Fruit fly (Drosophila melanogaster) whole organism, embryonic: ENCODE measurements around the gene Decay.

Experiments used
- B-H1 ChIP-seq: fragments of 200-800 bp; sonication (Bioruptor generic); IDR thresholded peaks from 3 replicates; pipeline ENCODE4 v1.3.6; 2022; ENCODE audit warnings: missing biosample characterization, missing genetic modification characterization
- BEAF-32 ChIP-seq: fragments of 200-800 bp; sonication (Bioruptor generic); optimal IDR thresholded peaks from 3 replicates; lab custom pipeline; 2017; ENCODE audit warnings: missing biosample characterization, missing genetic modification characterization, mild to moderate bottlenecking, moderate library complexity, missing genetic modification reagents
- Blimp-1 ChIP-seq: fragments of 200-800 bp; sonication (Bioruptor generic); optimal IDR thresholded peaks from 3 replicates; lab custom pipeline; 2018; ENCODE audit warnings: missing biosample characterization, missing genetic modification characterization, mild to moderate bottlenecking, moderate library complexity, missing genetic modification reagents
- CG10431 ChIP-seq: fragments of 200-800 bp; sonication (Bioruptor generic); optimal IDR thresholded peaks from 3 replicates; lab custom pipeline; 2018; ENCODE audit warnings: missing biosample characterization, mild to moderate bottlenecking, missing genetic modification characterization
- CG10565 ChIP-seq: fragments of 200-800 bp; sonication (Bioruptor generic); optimal IDR thresholded peaks from 3 replicates; lab custom pipeline; 2016; ENCODE audit warnings: missing biosample characterization, mild to moderate bottlenecking, missing genetic modification characterization
- CG10654 ChIP-seq: fragments of 200-800 bp; sonication (Bioruptor generic); optimal IDR thresholded peaks from 2 replicates; lab custom pipeline; 2016; ENCODE audit warnings: missing biosample characterization, missing genetic modification characterization
- CG11456 ChIP-seq: fragments of 200-800 bp; sonication (Bioruptor generic); IDR thresholded peaks from 3 replicates; pipeline ENCODE4 v1.3.6; 2022; ENCODE audit warnings: missing biosample characterization, missing genetic modification characterization
- CG11560 ChIP-seq: fragments of 200-800 bp; sonication (Bioruptor generic); IDR thresholded peaks from 3 replicates; pipeline ENCODE4 v1.3.6; 2022; ENCODE audit warnings: missing biosample characterization, missing genetic modification characterization
- CG12942 ChIP-seq: fragments of 200-800 bp; sonication (Bioruptor generic); optimal IDR thresholded peaks from 3 replicates; lab custom pipeline; 2016; ENCODE audit warnings: missing biosample characterization, missing genetic modification characterization
- CG13775 ChIP-seq: fragments of 200-800 bp; sonication (Bioruptor generic); optimal IDR thresholded peaks from 3 replicates; lab custom pipeline; 2017; ENCODE audit warnings: missing biosample characterization, mild to moderate bottlenecking, missing genetic modification characterization
- CG16779 ChIP-seq: fragments of 200-800 bp; sonication (Bioruptor generic); IDR thresholded peaks from 2 replicates; pipeline ENCODE4 v1.3.6; 2022; ENCODE audit warnings: missing biosample characterization, missing genetic modification characterization
- CG16813 ChIP-seq: fragments of 200-800 bp; sonication (Bioruptor generic); IDR thresholded peaks from 3 replicates; pipeline ENCODE4 v1.3.6; 2022; ENCODE audit warnings: missing biosample characterization, missing genetic modification characterization; ENCODE audit not compliant: partially characterized antibody
- CG17385 ChIP-seq: fragments of 200-800 bp; sonication (Bioruptor generic); optimal IDR thresholded peaks from 3 replicates; lab custom pipeline; 2018; ENCODE audit warnings: missing biosample characterization, mild to moderate bottlenecking, missing genetic modification characterization
- CG17568 ChIP-seq: fragments of 200-800 bp; sonication (Bioruptor generic); optimal IDR thresholded peaks from 2 replicates; lab custom pipeline; 2018; ENCODE audit warnings: missing biosample characterization, mild to moderate bottlenecking, missing genetic modification characterization, moderate library complexity
- CG2120 ChIP-seq: fragments of 200-800 bp; sonication (Bioruptor generic); optimal IDR thresholded peaks from 3 replicates; lab custom pipeline; 2016; ENCODE audit warnings: missing biosample characterization, missing genetic modification characterization
- CG30020 ChIP-seq: fragments of 200-800 bp; optimal IDR thresholded peaks from 2 replicates; lab custom pipeline; 2019; ENCODE audit warnings: missing biosample characterization, mild to moderate bottlenecking, missing genetic modification characterization, moderate library complexity
- CG32532 ChIP-seq: fragments of 200-800 bp; sonication (Bioruptor generic); IDR thresholded peaks from 2 replicates; pipeline ENCODE4 v1.3.6; 2022; ENCODE audit warnings: missing biosample characterization, missing genetic modification characterization
- CG34376 ChIP-seq: fragments of 200-800 bp; sonication (Bioruptor generic); optimal IDR thresholded peaks from 2 replicates; lab custom pipeline; 2018; ENCODE audit warnings: missing biosample characterization, mild to moderate bottlenecking, missing genetic modification characterization
- CG3847 ChIP-seq: fragments of 200-800 bp; sonication (Bioruptor generic); IDR thresholded peaks from 2 replicates; pipeline ENCODE4 v1.3.6; 2022; ENCODE audit warnings: missing biosample characterization, missing genetic modification characterization
- CG6689 ChIP-seq: fragments of 200-800 bp; sonication (Bioruptor generic); IDR thresholded peaks from 2 replicates; pipeline ENCODE4 v1.3.6; 2022; ENCODE audit warnings: missing biosample characterization, missing genetic modification characterization
- CG6791 ChIP-seq: fragments of 200-800 bp; sonication (Bioruptor generic); IDR thresholded peaks from 3 replicates; pipeline ENCODE4 v1.3.6; 2022; ENCODE audit warnings: missing biosample characterization, missing genetic modification characterization; ENCODE audit not compliant: partially characterized antibody
- CG8359 ChIP-seq: fragments of 200-800 bp; sonication (Bioruptor generic); optimal IDR thresholded peaks from 2 replicates; lab custom pipeline; 2017; ENCODE audit warnings: missing biosample characterization, mild to moderate bottlenecking, missing genetic modification characterization, borderline replicate concordance
- CG9932 ChIP-seq: fragments of 200-800 bp; sonication (Bioruptor generic); IDR thresholded peaks from 2 replicates; pipeline ENCODE4 v1.3.6; 2022; ENCODE audit warnings: missing biosample characterization, missing genetic modification characterization
- Dp ChIP-seq: fragments of 200-800 bp; sonication (Bioruptor generic); optimal IDR thresholded peaks from 2 replicates; lab custom pipeline; 2018; ENCODE audit warnings: missing biosample characterization, mild to moderate bottlenecking, missing genetic modification characterization, moderate library complexity
- E2f2 ChIP-seq: fragments of 200-800 bp; sonication (Bioruptor generic); IDR thresholded peaks from 2 replicates; pipeline ENCODE4 v1.3.6; 2022; ENCODE audit warnings: missing biosample characterization, missing genetic modification characterization
- Gug ChIP-seq: fragments of 200-800 bp; sonication (Bioruptor generic); IDR thresholded peaks from 4 replicates; pipeline ENCODE4 v1.3.6; 2022; ENCODE audit warnings: missing biosample characterization, missing genetic modification characterization
- Hmr ChIP-seq: fragments of 200-800 bp; sonication (Bioruptor generic); optimal IDR thresholded peaks from 3 replicates; lab custom pipeline; 2017; ENCODE audit warnings: mild to moderate bottlenecking, missing biosample characterization, missing genetic modification reagents, missing genetic modification characterization
- Jarid2 ChIP-seq: fragments of 200-800 bp; sonication (Bioruptor generic); optimal IDR thresholded peaks from 3 replicates; lab custom pipeline; 2017; ENCODE audit warnings: mild to moderate bottlenecking, missing biosample characterization, missing genetic modification reagents, missing genetic modification characterization
- MBD-R2 ChIP-seq: fragments of 200-800 bp; sonication (Bioruptor generic); IDR thresholded peaks from 2 replicates; pipeline ENCODE4 v1.3.6; 2022; ENCODE audit warnings: missing biosample characterization, missing genetic modification characterization
- MESR4 ChIP-seq: fragments of 200-800 bp; sonication (Bioruptor generic); optimal IDR thresholded peaks from 2 replicates; lab custom pipeline; 2018; ENCODE audit warnings: missing biosample characterization, mild to moderate bottlenecking, missing genetic modification characterization, moderate library complexity
- NC2β ChIP-seq: fragments of 200-800 bp; sonication (Bioruptor generic); optimal IDR thresholded peaks from 2 replicates; lab custom pipeline; 2016; ENCODE audit warnings: missing biosample characterization, missing genetic modification characterization
- NK7.1 ChIP-seq: fragments of 200-800 bp; sonication (Bioruptor generic); optimal IDR thresholded peaks from 3 replicates; lab custom pipeline; 2016; ENCODE audit warnings: missing biosample characterization, missing genetic modification characterization
- Sry-δ ChIP-seq: fragments of 200-800 bp; sonication (Bioruptor generic); optimal IDR thresholded peaks from 2 replicates; lab custom pipeline; 2016; ENCODE audit warnings: missing biosample characterization, missing genetic modification characterization
- Trl ChIP-seq, 3 experiments: fragments of >200 bp in 2 of 3; fragments of 200-800 bp in 1 of 3; sonication (Bioruptor generic) in 1 of 3; optimal IDR thresholded peaks; 2 replicates in 1 of 3; 3 replicates in 2 of 3; lab custom pipeline; 2016 to 2017; ENCODE audit warnings: missing biosample characterization in 1 of 3, missing genetic modification characterization in 1 of 3
- cwo ChIP-seq: fragments of 200-800 bp; sonication (Bioruptor generic); optimal IDR thresholded peaks from 3 replicates; lab custom pipeline; 2017; ENCODE audit warnings: missing biosample characterization, missing genetic modification characterization, mild to moderate bottlenecking, moderate library complexity, missing genetic modification reagents
- dmrt11E ChIP-seq: fragments of 200-800 bp; sonication (Bioruptor generic); optimal IDR thresholded peaks from 3 replicates; lab custom pipeline; 2018; ENCODE audit warnings: missing biosample characterization, mild to moderate bottlenecking, missing genetic modification characterization, moderate library complexity
- ewg ChIP-seq: fragments of 200-800 bp; sonication (Bioruptor generic); optimal IDR thresholded peaks from 3 replicates; lab custom pipeline; 2017; ENCODE audit warnings: mild to moderate bottlenecking, missing biosample characterization, missing genetic modification reagents, missing genetic modification characterization
- grn ChIP-seq: fragments of 200-800 bp; sonication (Bioruptor generic); optimal IDR thresholded peaks from 3 replicates; lab custom pipeline; 2017; ENCODE audit warnings: missing biosample characterization, missing genetic modification characterization
- gt ChIP-seq: fragments of 200-800 bp; sonication (Bioruptor generic); IDR thresholded peaks from 2 replicates; pipeline ENCODE4 v1.3.6; 2022; ENCODE audit warnings: missing biosample characterization, missing genetic modification characterization
- ham ChIP-seq: fragments of 200-800 bp; sonication (Bioruptor generic); IDR thresholded peaks from 2 replicates; pipeline ENCODE4 v1.3.6; 2022; ENCODE audit warnings: missing biosample characterization, missing genetic modification characterization
- jumu ChIP-seq: fragments of 200-800 bp; sonication (Bioruptor generic); optimal IDR thresholded peaks from 3 replicates; lab custom pipeline; 2016; ENCODE audit warnings: missing biosample characterization, missing genetic modification characterization
- kah ChIP-seq: fragments of 200-800 bp; sonication (Bioruptor generic); optimal IDR thresholded peaks from 2 replicates; lab custom pipeline; 2018; ENCODE audit warnings: missing biosample characterization, mild to moderate bottlenecking, missing genetic modification characterization
- kni ChIP-seq: fragments of 200-800 bp; sonication (Bioruptor generic); optimal IDR thresholded peaks from 3 replicates; lab custom pipeline; 2017; ENCODE audit warnings: mild to moderate bottlenecking, missing biosample characterization, missing genetic modification reagents, missing genetic modification characterization
- phol ChIP-seq: fragments of 200-800 bp; sonication (Bioruptor generic); optimal IDR thresholded peaks from 3 replicates; lab custom pipeline; 2018; ENCODE audit warnings: missing biosample characterization, mild to moderate bottlenecking, missing genetic modification characterization, moderate library complexity
- pum ChIP-seq: fragments of 200-800 bp; sonication (Bioruptor generic); optimal IDR thresholded peaks from 2 replicates; lab custom pipeline; 2016; ENCODE audit warnings: missing biosample characterization, missing genetic modification characterization
- schlank ChIP-seq: fragments of 200-800 bp; sonication (Bioruptor generic); optimal IDR thresholded peaks from 2 replicates; lab custom pipeline; 2018; ENCODE audit warnings: missing biosample characterization, mild to moderate bottlenecking, missing genetic modification characterization
- tin ChIP-seq: fragments of 200-800 bp; sonication (Bioruptor generic); optimal IDR thresholded peaks from 3 replicates; lab custom pipeline; 2016; ENCODE audit warnings: missing biosample characterization, missing genetic modification characterization
- tna ChIP-seq: fragments of 200-800 bp; sonication (Bioruptor generic); IDR thresholded peaks from 2 replicates; pipeline ENCODE4 v1.3.6; 2022; ENCODE audit warnings: missing biosample characterization, missing genetic modification characterization; ENCODE audit not compliant: partially characterized antibody
- trem ChIP-seq: fragments of 200-800 bp; optimal IDR thresholded peaks from 3 replicates; lab custom pipeline; 2019; ENCODE audit warnings: missing biosample characterization, mild to moderate bottlenecking, missing genetic modification characterization, moderate library complexity
- vnd ChIP-seq: fragments of 200-800 bp; sonication (Bioruptor generic); IDR thresholded peaks from 3 replicates; pipeline ENCODE4 v1.3.6; 2022; ENCODE audit warnings: missing biosample characterization, missing genetic modification characterization; ENCODE audit not compliant: partially characterized antibody

The Decay gene

DNA sequence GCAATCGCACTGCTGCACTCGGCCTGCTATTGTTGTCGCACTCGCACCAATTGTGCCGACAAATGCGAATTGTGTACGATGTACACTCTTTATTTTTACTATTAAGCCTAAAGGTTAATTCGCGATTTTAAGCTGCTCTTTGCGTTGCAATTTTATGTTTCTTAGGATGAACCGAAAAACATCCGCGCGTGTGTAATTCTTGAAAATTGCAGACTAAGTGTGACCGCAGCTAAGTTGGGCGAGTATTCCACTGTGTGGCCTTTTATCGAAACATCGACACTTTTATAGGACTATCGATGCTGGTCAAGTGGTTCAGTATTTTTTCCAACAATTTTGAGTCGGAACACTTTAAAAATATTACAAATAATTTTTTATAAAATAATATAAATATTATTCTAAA is 47.3 kb downstream of the Decay start, which contains the start of gene Pak3 (continued):
- TF ChIP-seq CG30020 (tag; lab: Kevin White, UChicago) (peak; percentile 37), BEAF-32 (peak; percentile 79), NC2β (GFP tag; lab: Kevin White, UChicago) (peak; percentile 22), cwo (GFP tag; lab: Kevin White, UChicago) (no peak), grn (GFP tag; lab: Kevin White, UChicago) (no peak), CG17568 (GFP tag; lab: Kevin White, UChicago) (no peak), CG10565 (GFP tag; lab: Kevin White, UChicago) (no peak), CG6791 (GFP tag; lab: Robert Waterston, UW) (peak; percentile 77), schlank (no peak), dmrt11E (no peak), Jarid2 (peak; percentile 87), phol (tag; lab: Kevin White, UChicago) (peak; percentile 4), CG34376 (GFP tag; lab: Kevin White, UChicago) (no peak), CG3847 (GFP tag; lab: Robert Waterston, UW) (peak; percentile 39; the same call in 1 of the 2 replicates), CG11560 (tag; lab: Robert Waterston, UW) (no peak), CG13775 (GFP tag; lab: Kevin White, UChicago) (peak; percentile 46), pum (GFP tag; lab: Kevin White, UChicago) (no peak), tna (no peak; the same call in 1 of the 2 replicates), MESR4 (GFP tag; lab: Kevin White, UChicago) (peak; percentile 74), CG11456 (GFP tag; lab: Robert Waterston, UW) (no peak), jumu (GFP tag; lab: Kevin White, UChicago) (no peak), CG6689 (no peak), CG8359 (GFP tag; lab: Kevin White, UChicago) (no peak), E2f2 (GFP tag; lab: Robert Waterston, UW) (peak; percentile 68), Trl (optimal IDR thresholded peaks at IDR 0.05; lab: Kevin White, UChicago) (no peak), Trl (GFP tag; optimal IDR thresholded peaks at IDR 0.05; lab: Kevin White, UChicago) (no peak), ham (no peak), CG32532 (no peak), CG12942 (GFP tag; lab: Kevin White, UChicago) (no peak), CG16813 (GFP tag; lab: Robert Waterston, UW) (peak; percentile 63), B-H1 (GFP tag; lab: Robert Waterston, UW) (no peak), CG10431 (no peak), gt (GFP tag; lab: Robert Waterston, UW) (no peak), vnd (GFP tag; lab: Robert Waterston, UW) (peak; percentile 63), CG16779 (no peak), NK7.1 (GFP tag; lab: Kevin White, UChicago) (no peak), trem (peak; percentile 80), Hmr (GFP tag; lab: Kevin White, UChicago) (no peak), Sry-δ (GFP tag; lab: Kevin White, UChicago) (peak; percentile 37), CG10654 (GFP tag; lab: Kevin White, UChicago) (no peak), Dp (GFP tag; lab: Kevin White, UChicago) (peak; percentile 63), tin (GFP tag; lab: Kevin White, UChicago) (no peak), ewg (peak; percentile 40), Blimp-1 (GFP tag; lab: Kevin White, UChicago) (peak; percentile 18), CG17385 (GFP tag; lab: Kevin White, UChicago) (peak; percentile 6), kni (GFP tag; lab: Kevin White, UChicago) (no peak), CG9932 (GFP tag; lab: Robert Waterston, UW) (peak; percentile 32; the same call in 1 of the 2 replicates), MBD-R2 (GFP tag; lab: Robert Waterston, UW) (peak; percentile 53; the same call in 1 of the 2 replicates), Gug (GFP tag; lab: Robert Waterston, UW) (no peak), CG2120 (no peak), kah (GFP tag; lab: Kevin White, UChicago) (no peak)
